Fruit fly (Drosophila melanogaster) S2 (cell line): ENCODE measurements around the gene bru1.

Experiments
- CG8478 ChIP-seq: fragments of >200 bp; optimal IDR thresholded peaks from 2 replicates; lab custom pipeline; 2018
- CTCF ChIP-seq, 2 experiments: fragments of >200 bp; optimal IDR thresholded peaks; 2 replicates each; lab custom pipeline; 2018

Gene bru1

DNA sequence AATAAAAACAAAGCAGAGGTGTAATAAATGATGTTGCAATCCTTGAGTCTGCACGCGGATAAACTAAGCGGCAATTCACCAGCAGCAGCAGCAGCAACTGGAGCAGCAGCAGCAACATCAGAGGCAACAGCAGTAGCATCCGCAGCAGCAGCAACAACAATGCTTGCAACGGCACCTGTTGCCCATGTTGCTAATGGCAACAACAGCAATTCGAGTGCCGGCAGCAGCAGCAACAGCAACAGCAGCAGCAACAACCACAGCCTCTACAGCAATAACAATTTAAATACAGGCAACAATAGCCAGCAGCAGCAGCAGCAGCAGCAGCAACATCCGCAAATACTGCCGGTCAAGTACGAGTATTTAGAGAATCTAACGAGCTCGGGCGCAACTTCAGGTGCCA is 177.2 kb downstream of the bru1 start:
- TF ChIP-seq CG8478 (no peak), CTCF (optimal IDR thresholded peaks at IDR 0.05; lab: Kevin White, UChicago) (no peak)

DNA sequence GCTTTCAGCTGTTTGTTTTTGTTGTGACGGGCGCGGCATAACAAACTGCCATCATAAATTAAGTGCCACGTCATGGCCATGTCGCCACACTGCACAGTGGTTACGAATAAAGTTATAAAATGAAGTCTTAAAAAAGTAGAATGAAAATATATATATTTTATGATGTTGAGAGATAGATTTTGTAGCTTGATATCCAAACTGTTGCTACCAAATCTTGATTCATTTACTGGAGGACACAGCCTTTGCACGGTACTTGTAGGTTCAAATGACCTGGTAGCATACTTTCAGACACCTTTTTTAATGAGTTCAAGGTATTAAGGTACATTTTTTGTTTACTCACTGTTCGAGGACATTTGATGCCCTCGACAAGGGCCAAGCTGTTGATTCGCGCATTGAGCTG is 179.1 kb downstream of the bru1 start:
- TF ChIP-seq CTCF (optimal IDR thresholded peaks at IDR 0.05; lab: Kevin White, UChicago) (no peak), CG8478 (no peak)

- TF ChIP-seq CTCF (optimal IDR thresholded peaks at IDR 0.05; lab: Kevin White, UChicago) = no peak
- no peak for TF ChIP-seq CG8478
These were observed 181.3 kb downstream of the bru1 start, which contains the start of gene CG17010 for dm6 chr2L:12356141-12356540. TSS of gene CG17010 (plus strand) at chr2L:12356441.
